Worm (Caenorhabditis elegans): ENCODE results near the gene nep-26.

Gene nep-26

ce11 chrII:10248355-10249041 lies 51.4 kb downstream of the nep-26 start, which contains the start of gene atad-3 (continued):
- TF ChIP-seq egl-18 (GFP tag; IDR thresholded peaks at IDR 0.05) (peak; percentile 83), ceh-27 (GFP tag; optimal IDR thresholded peaks at IDR 0.05) (peak; percentile 94), sea-2 (GFP tag; IDR thresholded peaks at IDR 0.05) (0 out of 2 replicates have a peak, but pooled peaks have one; percentile 22), Y79H2A.3 (GFP tag; conservative IDR thresholded peaks at IDR 0.05) (peak; percentile 88), tbp1 (GFP tag; optimal IDR thresholded peaks at IDR 0.05) (peak; percentile 72), K11D2.4 (GFP tag; IDR thresholded peaks at IDR 0.05) (peak; percentile 97), cebp-1 (GFP tag; IDR thresholded peaks at IDR 0.05) (peak; percentile 89), cebp-1 (tag; optimal IDR thresholded peaks at IDR 0.05) (peak; percentile 86), hsf-1 (GFP tag; IDR thresholded peaks at IDR 0.05) (peak; percentile 80; the same call in 1 of the 2 replicates), gei-17 (GFP tag; optimal IDR thresholded peaks at IDR 0.05) (no peak), F49E8.2 (tag; optimal IDR thresholded peaks at IDR 0.05; ENCODE audit: insufficient read depth) (peak; percentile 49), ztf-6 (GFP tag; IDR thresholded peaks at IDR 0.05) (peak; percentile 93), B0336.3 (GFP tag; IDR thresholded peaks at IDR 0.05) (peak; percentile 70; the same call in 1 of the 2 replicates), F57A8.1 (GFP tag; optimal IDR thresholded peaks at IDR 0.05) (no peak), ceh-58 (GFP tag; IDR thresholded peaks at IDR 0.05) (no peak), F37B4.10 (GFP tag; IDR thresholded peaks at IDR 0.05) (0 out of 2 replicates have a peak, but pooled peaks have one; percentile 70), zim-3 (tag; optimal IDR thresholded peaks at IDR 0.05) (peak; percentile 66), attf-6 (GFP tag; IDR thresholded peaks at IDR 0.05) (peak; percentile 63; the same call in 1 of the 2 replicates), F33H1.4 (GFP tag; IDR thresholded peaks at IDR 0.05) (peak; percentile 80), somi-1 (GFP tag; optimal IDR thresholded peaks at IDR 0.05) (peak; percentile 77), ama-1 (optimal IDR thresholded peaks at IDR 0.05) (no peak), ama-1 (GFP tag; optimal IDR thresholded peaks at IDR 0.05) (no peak)

ce11 chrII:10247594-10248283 lies 52.2 kb downstream of the nep-26 start, which contains the start of gene nrde-2:
Gene nrde-2 (minus strand): TSS chrII:10247638.
- TF ChIP-seq egrh-3 (GFP tag; IDR thresholded peaks at IDR 0.05) (peak; percentile 67), ceh-100 (GFP tag; IDR thresholded peaks at IDR 0.05) (peak; percentile 90), lir-1 (GFP tag; conservative IDR thresholded peaks at IDR 0.05) (0 out of 2 replicates have a peak, but pooled peaks have one; percentile 39), K11D2.4 (GFP tag; IDR thresholded peaks at IDR 0.05) (0 out of 2 replicates have a peak, but pooled peaks have one; percentile 44), D2030.7 (GFP tag; IDR thresholded peaks at IDR 0.05) (peak; percentile 15; the same call in 1 of the 2 replicates), madf-8 (GFP tag; conservative IDR thresholded peaks at IDR 0.05) (0 out of 2 replicates have a peak, but pooled peaks have one; percentile 14), F33H1.4 (GFP tag; IDR thresholded peaks at IDR 0.05) (peak; percentile 75)

ce11 chrII:10247154-10247553 lies 52.8 kb downstream of the nep-26 start:
- no peak for TF ChIP-seq lin-40 (tag; optimal IDR thresholded peaks at IDR 0.05)
- no peak for TF ChIP-seq efl-1 (GFP tag; optimal IDR thresholded peaks at IDR 0.05)
- TF ChIP-seq aptf-3 (GFP tag; IDR thresholded peaks at IDR 0.05), result 0 out of 2 replicates have a peak, but pooled peaks have one; percentile 10
- TF ChIP-seq hlh-12 (tag; optimal IDR thresholded peaks at IDR 0.05), result no peak
- TF ChIP-seq lsl-1 (GFP tag; optimal IDR thresholded peaks at IDR 0.05), result no peak
- TF ChIP-seq Y53G8AR.9 (GFP tag; conservative IDR thresholded peaks at IDR 0.05), result 0 out of 2 replicates have a peak, but pooled peaks have one; percentile 17
- no peak for TF ChIP-seq F23B12.7 (tag; optimal IDR thresholded peaks at IDR 0.05; ENCODE audit: insufficient read depth)
- TF ChIP-seq gei-17 (GFP tag; optimal IDR thresholded peaks at IDR 0.05), result no peak
- no peak for TF ChIP-seq hmg-20 (GFP tag; IDR thresholded peaks at IDR 0.05)
- no peak for TF ChIP-seq nhr-120 (GFP tag; IDR thresholded peaks at IDR 0.05)
- TF ChIP-seq ztf-18 (tag; optimal IDR thresholded peaks at IDR 0.05), result no peak
- TF ChIP-seq B0035.1 (tag; optimal IDR thresholded peaks at IDR 0.05), result no peak
- no peak for TF ChIP-seq let-607 (tag; optimal IDR thresholded peaks at IDR 0.05)
- TF ChIP-seq F10E7.11 (tag; optimal IDR thresholded peaks at IDR 0.05), result peak; percentile 43
- no peak for TF ChIP-seq nfya-2 (GFP tag; IDR thresholded peaks at IDR 0.05)
- no peak for TF ChIP-seq F57C9.4 (tag; optimal IDR thresholded peaks at IDR 0.05)
- no peak for TF ChIP-seq lsy-27 (tag; optimal IDR thresholded peaks at IDR 0.05; ENCODE audit: borderline replicate concordance, insufficient read depth)
- no peak for TF ChIP-seq cebp-2 (GFP tag; IDR thresholded peaks at IDR 0.05)
- TF ChIP-seq D2030.7 (GFP tag; IDR thresholded peaks at IDR 0.05), result no peak
- no peak for TF ChIP-seq zim-3 (tag; optimal IDR thresholded peaks at IDR 0.05)
